Fruit fly (Drosophila melanogaster) whole organism, embryonic: ENCODE results near the gene CG14668.

Source experiments
- CG10654 ChIP-seq: fragments of 200-800 bp; sonication (Bioruptor generic); optimal IDR thresholded peaks from 2 replicates; lab custom pipeline; 2016; ENCODE audit warnings: missing biosample characterization, missing genetic modification characterization
- CG10979 ChIP-seq: fragments of 200-800 bp; sonication (Bioruptor generic); optimal IDR thresholded peaks from 2 replicates; lab custom pipeline; 2018; ENCODE audit warnings: missing biosample characterization, mild to moderate bottlenecking, missing genetic modification characterization, moderate library complexity
- CG11504 ChIP-seq: fragments of 200-800 bp; sonication (Bioruptor generic); optimal IDR thresholded peaks from 3 replicates; lab custom pipeline; 2019; ENCODE audit warnings: missing biosample characterization, mild to moderate bottlenecking, missing genetic modification characterization, moderate library complexity
- CG12071 ChIP-seq: fragments of 200-800 bp; sonication (Bioruptor generic); optimal IDR thresholded peaks from 3 replicates; lab custom pipeline; 2018; ENCODE audit warnings: missing biosample characterization, mild to moderate bottlenecking, missing genetic modification characterization
- CG1832 ChIP-seq: fragments of 200-800 bp; sonication (Bioruptor generic); optimal IDR thresholded peaks from 2 replicates; lab custom pipeline; 2017; ENCODE audit warnings: missing biosample characterization, mild to moderate bottlenecking, missing genetic modification characterization, inconsistent platforms
- CG2120 ChIP-seq: fragments of 200-800 bp; sonication (Bioruptor generic); optimal IDR thresholded peaks from 3 replicates; lab custom pipeline; 2016; ENCODE audit warnings: missing biosample characterization, missing genetic modification characterization
- CG30020 ChIP-seq: fragments of 200-800 bp; optimal IDR thresholded peaks from 2 replicates; lab custom pipeline; 2019; ENCODE audit warnings: missing biosample characterization, mild to moderate bottlenecking, missing genetic modification characterization, moderate library complexity
- CG31365 ChIP-seq: fragments of 200-800 bp; sonication (Bioruptor generic); optimal IDR thresholded peaks from 2 replicates; lab custom pipeline; 2018; ENCODE audit warnings: missing biosample characterization, mild to moderate bottlenecking, missing genetic modification characterization
- CG31388 ChIP-seq: fragments of 200-800 bp; sonication (Bioruptor generic); optimal IDR thresholded peaks from 2 replicates; lab custom pipeline; 2016; ENCODE audit warnings: missing biosample characterization, missing genetic modification characterization
- CG33213 ChIP-seq: fragments of 200-800 bp; sonication (Bioruptor generic); optimal IDR thresholded peaks from 3 replicates; lab custom pipeline; 2016; ENCODE audit warnings: missing biosample characterization, missing genetic modification characterization
- CG33557 ChIP-seq: fragments of 200-800 bp; sonication (Bioruptor generic); optimal IDR thresholded peaks from 2 replicates; lab custom pipeline; 2019; ENCODE audit warnings: missing biosample characterization, mild to moderate bottlenecking, missing genetic modification characterization, moderate library complexity
- CG34376 ChIP-seq: fragments of 200-800 bp; sonication (Bioruptor generic); optimal IDR thresholded peaks from 2 replicates; lab custom pipeline; 2018; ENCODE audit warnings: missing biosample characterization, mild to moderate bottlenecking, missing genetic modification characterization
- CG6791 ChIP-seq: fragments of 200-800 bp; sonication (Bioruptor generic); IDR thresholded peaks from 3 replicates; pipeline ENCODE4 v1.3.6; 2022; ENCODE audit warnings: missing biosample characterization, missing genetic modification characterization; ENCODE audit not compliant: partially characterized antibody
- CG6854 ChIP-seq: fragments of 200-800 bp; sonication (Bioruptor generic); optimal IDR thresholded peaks from 3 replicates; lab custom pipeline; 2017; ENCODE audit warnings: missing biosample characterization, mild to moderate bottlenecking, missing genetic modification characterization
- CG8359 ChIP-seq: fragments of 200-800 bp; sonication (Bioruptor generic); optimal IDR thresholded peaks from 2 replicates; lab custom pipeline; 2017; ENCODE audit warnings: missing biosample characterization, mild to moderate bottlenecking, missing genetic modification characterization, borderline replicate concordance
- CG8388 ChIP-seq: fragments of 200-800 bp; sonication (Bioruptor generic); optimal IDR thresholded peaks from 2 replicates; lab custom pipeline; 2019; ENCODE audit warnings: missing biosample characterization, mild to moderate bottlenecking, missing genetic modification characterization, moderate library complexity
- CG8944 ChIP-seq: fragments of 200-800 bp; sonication (Bioruptor generic); optimal IDR thresholded peaks from 3 replicates; lab custom pipeline; 2016; ENCODE audit warnings: missing biosample characterization, missing genetic modification characterization
- CG9215 ChIP-seq: fragments of 200-800 bp; sonication (Bioruptor generic); IDR thresholded peaks from 2 replicates; pipeline ENCODE4 v1.3.6; 2022; ENCODE audit warnings: missing biosample characterization, missing genetic modification characterization
- CG9437 ChIP-seq: fragments of 200-800 bp; sonication (Bioruptor generic); optimal IDR thresholded peaks from 2 replicates; lab custom pipeline; 2018; ENCODE audit warnings: missing biosample characterization, mild to moderate bottlenecking, missing genetic modification characterization
- CG9932 ChIP-seq: fragments of 200-800 bp; sonication (Bioruptor generic); IDR thresholded peaks from 2 replicates; pipeline ENCODE4 v1.3.6; 2022; ENCODE audit warnings: missing biosample characterization, missing genetic modification characterization
- CTCF ChIP-seq: fragments of 200-800 bp; sonication (Bioruptor generic); optimal IDR thresholded peaks from 2 replicates; lab custom pipeline; 2017; ENCODE audit warnings: missing biosample characterization, mild to moderate bottlenecking, missing genetic modification characterization, moderate library complexity
- CoRest ChIP-seq: fragments of 200-800 bp; sonication (Bioruptor generic); optimal IDR thresholded peaks from 3 replicates; lab custom pipeline; 2018; ENCODE audit warnings: missing biosample characterization, mild to moderate bottlenecking, missing genetic modification characterization, moderate library complexity
- CrebB ChIP-seq: fragments of 200-800 bp; sonication (Bioruptor generic); optimal IDR thresholded peaks from 3 replicates; lab custom pipeline; 2018; ENCODE audit warnings: missing biosample characterization, mild to moderate bottlenecking, missing genetic modification characterization
- Dip2 ChIP-seq: fragments of 200-800 bp; sonication (Bioruptor generic); IDR thresholded peaks from 2 replicates; pipeline ENCODE4 v1.3.6; 2022; ENCODE audit warnings: missing biosample characterization, missing genetic modification characterization
- Dll ChIP-seq: fragments of 200-800 bp; sonication (Bioruptor generic); IDR thresholded peaks from 4 replicates; pipeline ENCODE4 v1.3.6; 2022; ENCODE audit warnings: missing biosample characterization, missing genetic modification characterization; ENCODE audit not compliant: partially characterized antibody
- Eip74EF ChIP-seq, 2 experiments: fragments of 200-800 bp in 1 of 2; fragments of >200 bp in 1 of 2; sonication (Bioruptor generic) in 1 of 2; optimal IDR thresholded peaks; 2 replicates each; lab custom pipeline; 2017 to 2019; ENCODE audit warnings: missing biosample characterization in 2 of 2, missing genetic modification characterization in 2 of 2, mild to moderate bottlenecking in 1 of 2, moderate library complexity in 1 of 2
- Elba2 ChIP-seq: fragments of 200-800 bp; sonication (Bioruptor generic); optimal IDR thresholded peaks from 3 replicates; lab custom pipeline; 2016; ENCODE audit warnings: missing biosample characterization, missing genetic modification characterization
- Fer1 ChIP-seq: fragments of 200-800 bp; sonication (Bioruptor generic); optimal IDR thresholded peaks from 2 replicates; lab custom pipeline; 2017; ENCODE audit warnings: missing biosample characterization, mild to moderate bottlenecking, missing genetic modification characterization
- Hr78 ChIP-seq, 2 experiments: fragments of 200-800 bp in 1 of 2; fragments of >200 bp in 1 of 2; sonication (Bioruptor generic) in 1 of 2; optimal IDR thresholded peaks; 2 replicates each; lab custom pipeline; 2017 to 2019; ENCODE audit warnings: missing biosample characterization in 2 of 2, missing genetic modification characterization in 2 of 2, mild to moderate bottlenecking in 1 of 2, moderate library complexity in 1 of 2
- Med ChIP-seq: fragments of 200-800 bp; sonication (Bioruptor generic); peaks from one replicate; lab custom pipeline; 2016; ENCODE audit warnings: missing biosample characterization, missing genetic modification characterization, mild to moderate bottlenecking, inconsistent platforms, moderate library complexity
- Nf-YB ChIP-seq: fragments of 200-800 bp; sonication (Bioruptor generic); optimal IDR thresholded peaks from 3 replicates; lab custom pipeline; 2019; ENCODE audit warnings: missing biosample characterization, mild to moderate bottlenecking, missing genetic modification characterization, moderate library complexity
- NfI ChIP-seq: fragments of 200-800 bp; sonication (Bioruptor generic); optimal IDR thresholded peaks from 3 replicates; lab custom pipeline; 2018; ENCODE audit warnings: missing biosample characterization, mild to moderate bottlenecking, missing genetic modification characterization, moderate library complexity
- Side ChIP-seq: fragments of 200-800 bp; sonication (Bioruptor generic); optimal IDR thresholded peaks from 2 replicates; lab custom pipeline; 2016; ENCODE audit warnings: missing biosample characterization, missing genetic modification characterization
- Sox100B ChIP-seq: fragments of 200-800 bp; sonication (Bioruptor generic); optimal IDR thresholded peaks from 3 replicates; lab custom pipeline; 2018; ENCODE audit warnings: missing biosample characterization, mild to moderate bottlenecking, missing genetic modification characterization
- Sry-β ChIP-seq: fragments of 200-800 bp; sonication (Bioruptor generic); optimal IDR thresholded peaks from 2 replicates; lab custom pipeline; 2018; ENCODE audit warnings: missing biosample characterization, mild to moderate bottlenecking, missing genetic modification characterization, moderate library complexity
- Taf1 ChIP-seq: fragments of 200-800 bp; sonication (Bioruptor generic); IDR thresholded peaks from 2 replicates; pipeline ENCODE4 v1.3.6; 2022; ENCODE audit warnings: missing biosample characterization, missing genetic modification characterization
- Trl ChIP-seq, 3 experiments: fragments of >200 bp in 2 of 3; fragments of 200-800 bp in 1 of 3; sonication (Bioruptor generic) in 1 of 3; optimal IDR thresholded peaks; 2 replicates in 1 of 3; 3 replicates in 2 of 3; lab custom pipeline; 2016 to 2017; ENCODE audit warnings: missing biosample characterization in 1 of 3, missing genetic modification characterization in 1 of 3
- aop ChIP-seq: fragments of 200-800 bp; sonication (Bioruptor generic); IDR thresholded peaks from 2 replicates; pipeline ENCODE4 v1.3.6; 2022; ENCODE audit warnings: missing biosample characterization, missing genetic modification characterization
- fd102C ChIP-seq: fragments of 200-800 bp; sonication (Bioruptor generic); optimal IDR thresholded peaks from 2 replicates; lab custom pipeline; 2018; ENCODE audit warnings: missing biosample characterization, mild to moderate bottlenecking, missing genetic modification characterization, moderate library complexity
- gfzf ChIP-seq: fragments of 200-800 bp; sonication (Bioruptor generic); optimal IDR thresholded peaks from 2 replicates; lab custom pipeline; 2016; ENCODE audit warnings: missing biosample characterization, mild to moderate bottlenecking, missing genetic modification characterization, moderate library complexity
- hkb ChIP-seq, 2 experiments: fragments of 200-800 bp in 1 of 2; fragments of >200 bp in 1 of 2; sonication (Bioruptor generic) in 1 of 2; IDR thresholded peaks in 1 of 2; optimal IDR thresholded peaks in 1 of 2; 2 replicates each; pipeline versions ENCODE4 v1.3.6 to Lab custom; 2017 to 2022; ENCODE audit warnings: missing biosample characterization in 1 of 2, missing genetic modification characterization in 1 of 2
- jumu ChIP-seq: fragments of 200-800 bp; sonication (Bioruptor generic); optimal IDR thresholded peaks from 3 replicates; lab custom pipeline; 2016; ENCODE audit warnings: missing biosample characterization, missing genetic modification characterization
- maf-S ChIP-seq: fragments of 200-800 bp; sonication (Bioruptor generic); optimal IDR thresholded peaks from 2 replicates; lab custom pipeline; 2016; ENCODE audit warnings: missing biosample characterization, missing genetic modification characterization
- slbo ChIP-seq: fragments of 200-800 bp; sonication (Bioruptor generic); IDR thresholded peaks from 2 replicates; pipeline ENCODE4 v1.3.6; 2022; ENCODE audit warnings: missing biosample characterization, missing genetic modification characterization
- so ChIP-seq: fragments of 200-800 bp; sonication (Bioruptor generic); IDR thresholded peaks from 3 replicates; pipeline ENCODE4 v1.3.6; 2022; ENCODE audit warnings: missing biosample characterization, missing genetic modification characterization
- toy ChIP-seq: fragments of 200-800 bp; sonication (Bioruptor generic); IDR thresholded peaks from 2 replicates; pipeline ENCODE4 v1.3.6; 2022; ENCODE audit warnings: missing biosample characterization, missing genetic modification characterization
- unc-4 ChIP-seq: fragments of 200-800 bp; sonication (Bioruptor generic); IDR thresholded peaks from 2 replicates; pipeline ENCODE4 v1.3.6; 2022; ENCODE audit warnings: missing biosample characterization, missing genetic modification characterization; ENCODE audit not compliant: partially characterized antibody
- unpg ChIP-seq: fragments of 200-800 bp; sonication (Bioruptor generic); optimal IDR thresholded peaks from 3 replicates; lab custom pipeline; 2018; ENCODE audit warnings: missing biosample characterization, mild to moderate bottlenecking, missing genetic modification characterization, moderate library complexity
- z ChIP-seq: fragments of 200-800 bp; sonication (Bioruptor generic); IDR thresholded peaks from 3 replicates; pipeline ENCODE4 v1.3.6; 2022; ENCODE audit warnings: missing biosample characterization, missing genetic modification characterization

CG14668 gene

DNA sequence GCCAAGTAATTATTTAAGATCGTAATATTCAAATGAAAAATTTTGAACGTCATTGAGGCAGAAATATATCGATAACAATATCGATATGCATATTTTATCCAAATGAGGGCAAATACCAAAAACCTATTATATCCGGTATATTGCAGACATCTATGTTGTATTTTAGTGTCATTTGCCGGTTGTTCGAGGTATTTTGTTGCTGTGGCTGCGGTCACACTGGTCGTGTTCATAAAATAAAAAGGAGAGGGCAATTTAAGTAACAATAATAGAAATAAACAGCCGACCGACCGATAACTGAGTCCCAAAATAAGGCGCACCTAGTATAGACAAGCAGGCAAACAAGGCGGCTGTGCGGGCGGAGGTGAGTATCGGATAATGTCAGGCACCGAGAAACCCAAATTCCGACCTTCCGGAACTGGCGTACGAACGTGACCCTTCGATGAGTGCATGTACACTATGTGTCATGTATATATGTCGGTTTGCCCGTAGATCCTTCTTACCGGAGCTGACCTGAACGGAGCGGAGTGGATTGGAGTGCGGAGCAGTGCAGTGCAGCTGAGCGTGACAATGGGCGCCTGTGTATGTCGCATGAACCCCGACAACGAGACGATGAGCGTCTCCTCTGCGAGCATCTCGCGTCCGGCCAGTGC lies 6.4 kb upstream of the CG14668 start, which contains the start of gene CG1172 (continued):
- TF ChIP-seq CG30020: peak; percentile 53
- TF ChIP-seq Fer1 (GFP tag; lab: Kevin White, UChicago): no peak
- no peak for TF ChIP-seq toy
- peak; percentile 17 for TF ChIP-seq NfI (GFP tag; lab: Kevin White, UChicago)
- no peak for TF ChIP-seq CG9215 (GFP tag; lab: Robert Waterston, UW)
- TF ChIP-seq Nf-YB: no peak
- TF ChIP-seq CG10654: no peak
- TF ChIP-seq CG11504: no peak
- no peak for TF ChIP-seq hkb (optimal IDR thresholded peaks at IDR 0.05; lab: Kevin White, UChicago)
- no peak for TF ChIP-seq hkb (GFP tag; IDR thresholded peaks at IDR 0.05; lab: Robert Waterston, UW)
- no peak for TF ChIP-seq aop
- no peak for TF ChIP-seq CG6854 (GFP tag; lab: Kevin White, UChicago)
- peak; percentile 74 for TF ChIP-seq CG6791 (GFP tag; lab: Robert Waterston, UW)
- TF ChIP-seq Side (GFP tag; lab: Kevin White, UChicago): no peak
- no peak for TF ChIP-seq CG8359 (GFP tag; lab: Kevin White, UChicago)
- TF ChIP-seq gfzf: peak; percentile 95
- peak; percentile 7 for TF ChIP-seq CTCF (GFP tag; lab: Kevin White, UChicago)
- no peak for TF ChIP-seq unpg
- TF ChIP-seq maf-S (GFP tag; lab: Kevin White, UChicago): no peak
- peak; percentile 10 for TF ChIP-seq CG10979 (tag; lab: Kevin White, UChicago)
- TF ChIP-seq CG8388 (GFP tag; lab: Kevin White, UChicago): no peak
- peak; percentile 82 for TF ChIP-seq unc-4
- no peak for TF ChIP-seq Taf1 (GFP tag; lab: Robert Waterston, UW)
- TF ChIP-seq Eip74EF (GFP tag; optimal IDR thresholded peaks at IDR 0.05; lab: Kevin White, UChicago): no peak
- TF ChIP-seq CG34376 (GFP tag; lab: Kevin White, UChicago): peak; percentile 19
- TF ChIP-seq Trl (optimal IDR thresholded peaks at IDR 0.05; lab: Kevin White, UChicago): no peak
- no peak for TF ChIP-seq Trl (GFP tag; optimal IDR thresholded peaks at IDR 0.05; lab: Kevin White, UChicago)
- TF ChIP-seq CG33213 (GFP tag; lab: Kevin White, UChicago): peak; percentile 60
- no peak for TF ChIP-seq CG2120 (GFP tag; lab: Kevin White, UChicago)
- no peak for TF ChIP-seq CG9437 (GFP tag; lab: Kevin White, UChicago)
- peak; percentile 21 for TF ChIP-seq CrebB
- TF ChIP-seq CG1832 (GFP tag; lab: Kevin White, UChicago): no peak
- TF ChIP-seq Sry-β (GFP tag; lab: Kevin White, UChicago): no peak
- peak; percentile 28 for TF ChIP-seq CoRest
- no peak for TF ChIP-seq Sox100B
- no peak for TF ChIP-seq CG8944 (GFP tag; lab: Kevin White, UChicago)
- peak; percentile 84 for TF ChIP-seq Dll (GFP tag; lab: Robert Waterston, UW)
- TF ChIP-seq slbo (GFP tag; lab: Robert Waterston, UW): no peak
- no peak for TF ChIP-seq CG9932 (GFP tag; lab: Robert Waterston, UW)
- no peak for TF ChIP-seq CG31388 (GFP tag; lab: Kevin White, UChicago)
- TF ChIP-seq Med (GFP tag; lab: Kevin White, UChicago): peak; percentile 84
- TF ChIP-seq Hr78 (GFP tag; optimal IDR thresholded peaks at IDR 0.05; lab: Kevin White, UChicago): peak in 1 of 2 experiments; percentile 72
- TF ChIP-seq Dip2 (GFP tag; lab: Robert Waterston, UW): no peak
- no peak for TF ChIP-seq jumu (GFP tag; lab: Kevin White, UChicago)
- TF ChIP-seq CG33557 (GFP tag; lab: Kevin White, UChicago): no peak
- TF ChIP-seq fd102C (GFP tag; lab: Kevin White, UChicago): no peak
- TF ChIP-seq so (GFP tag; lab: Robert Waterston, UW): no peak
- TF ChIP-seq Elba2 (GFP tag; lab: Kevin White, UChicago): no peak
- no peak for TF ChIP-seq z (GFP tag; lab: Robert Waterston, UW)
- TF ChIP-seq CG12071: no peak
- TF ChIP-seq CG31365 (tag; lab: Kevin White, UChicago): no peak
